Worm (Caenorhabditis elegans): ENCODE data around the gene ugt-7.

- TF ChIP-seq rnt-1 (tag; optimal IDR thresholded peaks at IDR 0.05) (no peak), dve-1 (tag; optimal IDR thresholded peaks at IDR 0.05) (no peak), unc-55 (GFP tag; optimal IDR thresholded peaks at IDR 0.05) (no peak), odd-2 (tag; optimal IDR thresholded peaks at IDR 0.05) (no peak)
These were observed 42.7 kb downstream of the ugt-7 start for ce11 chrV:4957619-4958018.
